Worm (Caenorhabditis elegans) whole organism, L4 larva: Measurements from ENCODE around the gene H35N09.2.

Experiments
- D1046.2 ChIP-seq: fragments of 200-800 bp; sonication (Bioruptor generic); IDR thresholded peaks from 2 replicates; pipeline ENCODE4 v1.3.6; 2022; ENCODE audit warnings: missing genetic modification characterization, missing compliant biosample characterization
- F10B5.3 ChIP-seq: sonication (generic microtip); optimal IDR thresholded peaks from 2 replicates; lab custom pipeline; 2016; ENCODE audit warnings: mild to moderate bottlenecking, missing genetic modification characterization, missing compliant biosample characterization
- F44E2.7 ChIP-seq: fragments of 200-800 bp; sonication (Bioruptor generic); IDR thresholded peaks from 2 replicates; pipeline ENCODE4 v2.1.2; 2022; ENCODE audit warnings: missing genetic modification characterization, missing compliant biosample characterization
- F49E8.2 ChIP-seq: sonication (generic microtip); optimal IDR thresholded peaks from 2 replicates; lab custom pipeline; 2016; ENCODE audit warnings: missing compliant biosample characterization, mild to moderate bottlenecking, missing genetic modification characterization, borderline replicate concordance
- T26A8.4 ChIP-seq: fragments of 200-800 bp; sonication (Bioruptor generic); IDR thresholded peaks from 2 replicates; pipeline ENCODE4 v1.3.6; 2022; ENCODE audit warnings: missing genetic modification characterization, missing compliant biosample characterization
- Y105C5A.15 ChIP-seq: fragments of 200-800 bp; sonication (Bioruptor generic); IDR thresholded peaks from 2 replicates; pipeline ENCODE4 v1.3.6; 2022; ENCODE audit warnings: missing genetic modification characterization, missing compliant biosample characterization
- Y5F2A.4 ChIP-seq: fragments of 200-800 bp; sonication (Bioruptor generic); optimal IDR thresholded peaks from 2 replicates; lab custom pipeline; 2018; ENCODE audit warnings: mild to moderate bottlenecking, missing genetic modification characterization, missing compliant biosample characterization
- ama-1 ChIP-seq: fragments of 150-350 bp; optimal IDR thresholded peaks from 2 replicates; lab custom pipeline; 2014; ENCODE audit warnings: inconsistent platforms, mixed read lengths
- arid-1 ChIP-seq: fragments of 200-800 bp; sonication (Bioruptor generic); conservative IDR thresholded peaks from 2 replicates; pipeline ENCODE4 v1.3.6; 2022; ENCODE audit warnings: missing genetic modification reagents, missing genetic modification characterization, missing compliant biosample characterization
- ceh-44 ChIP-seq: fragments of 200-800 bp; sonication (Bioruptor generic); IDR thresholded peaks from 2 replicates; pipeline ENCODE4 v1.3.6; 2022; ENCODE audit warnings: missing genetic modification reagents, missing genetic modification characterization, missing compliant biosample characterization
- cey-2 ChIP-seq: sonication (generic microtip); optimal IDR thresholded peaks from 3 replicates; lab custom pipeline; 2017; ENCODE audit warnings: missing genetic modification characterization, mild to moderate bottlenecking, missing compliant biosample characterization, antibody characterized with exemption, borderline replicate concordance; ENCODE audit not compliant: insufficient read depth
- ctbp-1 ChIP-seq: fragments of 200-800 bp; sonication (Bioruptor generic); IDR thresholded peaks from 2 replicates; pipeline ENCODE4 v1.3.6; 2022; ENCODE audit warnings: missing genetic modification reagents, missing genetic modification characterization, missing compliant biosample characterization
- daf-19 ChIP-seq: fragments of 200-800 bp; sonication (Bioruptor generic); conservative IDR thresholded peaks from 2 replicates; pipeline ENCODE4 v1.3.6; 2022; ENCODE audit warnings: missing genetic modification characterization, missing compliant biosample characterization
- dmd-6 ChIP-seq: fragments of 200-800 bp; sonication (Bioruptor generic); IDR thresholded peaks from 2 replicates; pipeline ENCODE4 v1.3.6; 2022; ENCODE audit warnings: missing genetic modification reagents, missing genetic modification characterization, missing compliant biosample characterization
- dmd-9 ChIP-seq: fragments of 200-800 bp; sonication (Bioruptor generic); IDR thresholded peaks from 2 replicates; pipeline ENCODE4 v1.3.6; 2022; ENCODE audit warnings: missing genetic modification reagents, missing genetic modification characterization, missing compliant biosample characterization
- dpl-1 ChIP-seq: fragments of 150-350 bp; optimal IDR thresholded peaks from 2 replicates; lab custom pipeline; 2014; ENCODE audit warnings: missing biosample characterization, missing genetic modification reagents, missing genetic modification characterization
- duxl-1 ChIP-seq: sonication (generic microtip); optimal IDR thresholded peaks from 2 replicates; lab custom pipeline; 2016; ENCODE audit warnings: mild to moderate bottlenecking, missing genetic modification characterization, moderate library complexity, missing compliant biosample characterization; ENCODE audit not compliant: poor library complexity
- dve-1 ChIP-seq: sonication (generic microtip); optimal IDR thresholded peaks from 2 replicates; lab custom pipeline; 2017; ENCODE audit warnings: antibody characterized with exemption, mild to moderate bottlenecking, missing genetic modification characterization, missing compliant biosample characterization; ENCODE audit not compliant: insufficient read depth
- egl-43 ChIP-seq: fragments of 200-800 bp; sonication (Bioruptor generic); IDR thresholded peaks from 2 replicates; pipeline ENCODE4 v1.3.6; 2022; ENCODE audit warnings: missing genetic modification reagents, missing genetic modification characterization, missing compliant biosample characterization
- hif-1 ChIP-seq, 2 experiments: sonication (generic microtip); optimal IDR thresholded peaks; 2 replicates each; lab custom pipeline; 2016 to 2017; ENCODE audit warnings: missing compliant biosample characterization in 2 of 2, missing genetic modification characterization in 2 of 2, missing genetic modification reagents in 2 of 2, missing genotype in 2 of 2, mild to moderate bottlenecking in 1 of 2
- hlh-11 ChIP-seq: fragments of 200-800 bp; sonication (Bioruptor generic); optimal IDR thresholded peaks from 2 replicates; lab custom pipeline; 2018; ENCODE audit warnings: mild to moderate bottlenecking, missing genetic modification characterization, missing compliant biosample characterization
- hlh-30 ChIP-seq: sonication (generic microtip); optimal IDR thresholded peaks from 2 replicates; lab custom pipeline; 2017; ENCODE audit warnings: antibody characterized with exemption, mild to moderate bottlenecking, missing genetic modification characterization, missing compliant biosample characterization; ENCODE audit not compliant: insufficient read depth
- hmg-1.1 ChIP-seq: fragments of 200-800 bp; sonication (Bioruptor generic); IDR thresholded peaks from 2 replicates; pipeline ENCODE4 v1.3.6; 2022; ENCODE audit warnings: missing genetic modification reagents, missing genetic modification characterization, missing compliant biosample characterization
- jun-1 ChIP-seq: fragments of 150-350 bp; optimal IDR thresholded peaks from 2 replicates; lab custom pipeline; 2014; ENCODE audit warnings: missing biosample characterization, missing genetic modification reagents, missing genetic modification characterization
- lim-7 ChIP-seq: fragments of 200-800 bp; sonication (Bioruptor generic); IDR thresholded peaks from 2 replicates; pipeline ENCODE4 v1.3.6; 2022; ENCODE audit warnings: missing genetic modification characterization, missing compliant biosample characterization
- lin-29 ChIP-seq: fragments of 200-800 bp; sonication (Bioruptor generic); IDR thresholded peaks from 2 replicates; pipeline ENCODE4 v1.3.6; 2022; ENCODE audit warnings: missing genetic modification reagents, missing genetic modification characterization, missing compliant biosample characterization
- madf-9 ChIP-seq: fragments of 200-800 bp; sonication (Bioruptor generic); conservative IDR thresholded peaks from 2 replicates; pipeline ENCODE4 v1.3.6; 2022; ENCODE audit warnings: missing genetic modification reagents, missing genetic modification characterization, missing compliant biosample characterization
- mdl-1 ChIP-seq, 2 experiments: fragments of 150-350 bp in 1 of 2; sonication (generic microtip) in 1 of 2; optimal IDR thresholded peaks; 2 replicates each; lab custom pipeline; 2014 to 2017; ENCODE audit warnings: missing biosample characterization in 2 of 2, missing genetic modification characterization in 2 of 2
- mdt-29 ChIP-seq: fragments of 200-800 bp; sonication (Bioruptor generic); IDR thresholded peaks from 2 replicates; pipeline ENCODE4 v1.3.6; 2022; ENCODE audit warnings: missing genetic modification reagents, missing genetic modification characterization, missing compliant biosample characterization
- nhr-10 ChIP-seq: fragments of 150-350 bp; optimal IDR thresholded peaks from 2 replicates; lab custom pipeline; 2014; ENCODE audit warnings: missing biosample characterization, missing genetic modification characterization
- nhr-102 ChIP-seq: sonication (generic microtip); optimal IDR thresholded peaks from 2 replicates; lab custom pipeline; 2016; ENCODE audit warnings: mild to moderate bottlenecking, missing genetic modification characterization, moderate library complexity, missing compliant biosample characterization
- nhr-111 ChIP-seq: fragments of 200-800 bp; sonication (Bioruptor generic); optimal IDR thresholded peaks from 2 replicates; lab custom pipeline; 2018; ENCODE audit warnings: mild to moderate bottlenecking, missing genetic modification characterization, missing compliant biosample characterization
- nhr-28 ChIP-seq: fragments of 150-350 bp; optimal IDR thresholded peaks from 2 replicates; lab custom pipeline; 2014; ENCODE audit warnings: missing biosample characterization, missing genetic modification characterization
- nhr-41 ChIP-seq: fragments of 200-800 bp; sonication (Bioruptor generic); IDR thresholded peaks from 2 replicates; pipeline ENCODE4 v1.3.6; 2022; ENCODE audit warnings: missing genetic modification reagents, missing genetic modification characterization, missing compliant biosample characterization
- nhr-42 ChIP-seq: fragments of 200-800 bp; sonication (Bioruptor generic); IDR thresholded peaks from 2 replicates; pipeline ENCODE4 v1.3.6; 2022; ENCODE audit warnings: missing genetic modification characterization, missing compliant biosample characterization
- nhr-77 ChIP-seq: fragments of 150-350 bp; optimal IDR thresholded peaks from 2 replicates; lab custom pipeline; 2014; ENCODE audit warnings: missing biosample characterization, missing genetic modification characterization
- pha-4 ChIP-seq, 2 experiments: fragments of 150-350 bp in 1 of 2; fragments of 200-800 bp in 1 of 2; sonication (Bioruptor generic) in 1 of 2; IDR thresholded peaks in 1 of 2; optimal IDR thresholded peaks in 1 of 2; 2 replicates each; pipeline versions ENCODE4 v1.3.6 to Lab custom; 2014 to 2022; ENCODE audit warnings: missing genetic modification characterization in 2 of 2, missing genetic modification reagents in 2 of 2, missing biosample characterization in 1 of 2, missing compliant biosample characterization in 1 of 2
- rbr-2 ChIP-seq: sonication (generic microtip); optimal IDR thresholded peaks from 2 replicates; lab custom pipeline; 2016; ENCODE audit warnings: missing genotype, missing genetic modification characterization, missing compliant biosample characterization
- sdz-12 ChIP-seq: fragments of 200-800 bp; sonication (Bioruptor generic); optimal IDR thresholded peaks from 2 replicates; lab custom pipeline; 2018; ENCODE audit warnings: mild to moderate bottlenecking, missing genetic modification characterization, missing compliant biosample characterization
- spr-1 ChIP-seq: sonication (generic microtip); optimal IDR thresholded peaks from 2 replicates; lab custom pipeline; 2016; ENCODE audit warnings: mild to moderate bottlenecking, missing genetic modification characterization, missing compliant biosample characterization
- spr-3 ChIP-seq: fragments of 200-800 bp; sonication (Bioruptor generic); optimal IDR thresholded peaks from 2 replicates; lab custom pipeline; 2018; ENCODE audit warnings: mild to moderate bottlenecking, missing genetic modification characterization, missing compliant biosample characterization
- vab-7 ChIP-seq: fragments of 200-800 bp; sonication (Bioruptor generic); IDR thresholded peaks from 2 replicates; pipeline ENCODE4 v1.3.6; 2022; ENCODE audit warnings: missing genetic modification reagents, missing genetic modification characterization, missing compliant biosample characterization
- zag-1 ChIP-seq: fragments of 150-350 bp; optimal IDR thresholded peaks from 2 replicates; lab custom pipeline; 2014; ENCODE audit warnings: missing biosample characterization, missing genetic modification characterization
- zfp-3 ChIP-seq: fragments of 200-800 bp; sonication (Bioruptor generic); conservative IDR thresholded peaks from 2 replicates; pipeline ENCODE4 v1.3.6; 2022; ENCODE audit warnings: missing genetic modification reagents, missing genetic modification characterization, missing compliant biosample characterization
- zip-2 ChIP-seq: fragments of 150-350 bp; optimal IDR thresholded peaks from 2 replicates; lab custom pipeline; 2014; ENCODE audit warnings: missing biosample characterization, missing genetic modification characterization
- ztf-11 ChIP-seq: fragments of 150-350 bp; optimal IDR thresholded peaks from 2 replicates; lab custom pipeline; 2014; ENCODE audit warnings: missing biosample characterization, missing genetic modification characterization
- ztf-7 ChIP-seq: fragments of 150-350 bp; optimal IDR thresholded peaks from 2 replicates; lab custom pipeline; 2014; ENCODE audit warnings: missing biosample characterization, missing genetic modification characterization

Gene H35N09.2

ce11 chrX:8623840-8624591 is 19.2 kb upstream of the H35N09.2 start (continued):
- TF ChIP-seq ztf-7 (tag; lab: Kevin White, UChicago), result peak; percentile 15
- peak; percentile 57; the same call in 1 of the 2 replicates for TF ChIP-seq F44E2.7 (GFP tag; lab: Robert Waterston, UW)
- peak; percentile 70; the same call in 1 of the 2 replicates for TF ChIP-seq zfp-3 (GFP tag; lab: Robert Waterston, UW)
- peak; percentile 58 for TF ChIP-seq vab-7 (GFP tag; lab: Robert Waterston, UW)
- TF ChIP-seq nhr-28 (tag; lab: Kevin White, UChicago), result peak; percentile 20
- no peak for TF ChIP-seq hif-1 (tag; optimal IDR thresholded peaks at IDR 0.05; lab: Kevin White, UChicago)
- 0 out of 2 replicates have a peak, but pooled peaks have one; percentile 11 for TF ChIP-seq nhr-42 (GFP tag; lab: Robert Waterston, UW)
- peak; percentile 3 for TF ChIP-seq dpl-1 (GFP tag; lab: Kevin White, UChicago)
- TF ChIP-seq D1046.2, result peak; percentile 59; the same call in 1 of the 2 replicates
- TF ChIP-seq lim-7, result peak; percentile 78
- peak; percentile 22 for TF ChIP-seq spr-3 (GFP tag; lab: Kevin White, UChicago)
- peak; percentile 55 for TF ChIP-seq nhr-102 (tag; lab: Kevin White, UChicago)
- TF ChIP-seq nhr-77 (tag; lab: Kevin White, UChicago), result peak; percentile 14
- TF ChIP-seq nhr-41, result peak; percentile 48
- peak; percentile 44 for TF ChIP-seq hlh-11 (tag; lab: Kevin White, UChicago)
- TF ChIP-seq dmd-9 (GFP tag; lab: Robert Waterston, UW), result no peak
- peak; percentile 36; the same call in 1 of the 2 replicates for TF ChIP-seq ceh-44
- TF ChIP-seq zag-1 (tag; lab: Kevin White, UChicago), result no peak
- TF ChIP-seq sdz-12 (GFP tag; lab: Kevin White, UChicago), result peak; percentile 15
- peak; percentile 79 for TF ChIP-seq pha-4 (GFP tag; IDR thresholded peaks at IDR 0.05; lab: Robert Waterston, UW)
- TF ChIP-seq pha-4 (tag; optimal IDR thresholded peaks at IDR 0.05; lab: Kevin White, UChicago), result no peak
- no peak for TF ChIP-seq Y5F2A.4 (GFP tag; lab: Kevin White, UChicago)
- peak; percentile 71 for TF ChIP-seq arid-1 (GFP tag; lab: Robert Waterston, UW)
- TF ChIP-seq lin-29, result no peak
- TF ChIP-seq F10B5.3 (tag; lab: Kevin White, UChicago), result peak; percentile 45
- peak; percentile 89 for TF ChIP-seq T26A8.4 (GFP tag; lab: Robert Waterston, UW)
- TF ChIP-seq hmg-1.1 (GFP tag; lab: Robert Waterston, UW), result peak; percentile 85
- no peak for TF ChIP-seq mdl-1 (tag; optimal IDR thresholded peaks at IDR 0.05; lab: Kevin White, UChicago)
- peak; percentile 74 for TF ChIP-seq duxl-1 (tag; lab: Kevin White, UChicago)
- peak; percentile 64 for TF ChIP-seq dve-1 (tag; lab: Kevin White, UChicago)
- TF ChIP-seq rbr-2 (tag; lab: Kevin White, UChicago), result peak; percentile 56
- TF ChIP-seq madf-9 (GFP tag; lab: Robert Waterston, UW), result peak; percentile 52
- TF ChIP-seq F49E8.2 (tag; lab: Kevin White, UChicago), result peak; percentile 32
- peak; percentile 87 for TF ChIP-seq Y105C5A.15 (GFP tag; lab: Robert Waterston, UW)
- TF ChIP-seq cey-2, result no peak
- TF ChIP-seq daf-19 (GFP tag; lab: Robert Waterston, UW), result peak; percentile 72; the same call in 1 of the 2 replicates
- TF ChIP-seq ctbp-1 (GFP tag; lab: Robert Waterston, UW), result peak; percentile 67
- TF ChIP-seq egl-43, result peak; percentile 89
- TF ChIP-seq nhr-111 (GFP tag; lab: Kevin White, UChicago), result no peak
- peak; percentile 34 for TF ChIP-seq dmd-6 (GFP tag; lab: Robert Waterston, UW)
- TF ChIP-seq ztf-11 (tag; lab: Kevin White, UChicago), result no peak
- TF ChIP-seq jun-1 (tag; lab: Kevin White, UChicago), result no peak
- peak; percentile 21 for TF ChIP-seq nhr-10 (tag; lab: Kevin White, UChicago)
- TF ChIP-seq zip-2, result peak; percentile 24
- TF ChIP-seq mdt-29, result 0 out of 2 replicates have a peak, but pooled peaks have one; percentile 36
- TF ChIP-seq ama-1 (lab: Kevin White, UChicago), result no peak
- peak; percentile 37 for TF ChIP-seq hlh-30
- TF ChIP-seq spr-1, result peak; percentile 73
